Fruit fly (Drosophila melanogaster) whole organism, embryonic: ENCODE results near the gene CG17029.
A peak's percentile ranks its signal among the peaks of the same experiment; 100 is the strongest.

ENCODE experiments used
- BtbVII ChIP-seq: fragments of 200-800 bp; sonication (Bioruptor generic); optimal IDR thresholded peaks from 3 replicates; lab custom pipeline; 2017; ENCODE audit warnings: missing biosample characterization, mild to moderate bottlenecking, missing genetic modification characterization
- CG10209 ChIP-seq: fragments of 200-800 bp; sonication (Bioruptor generic); optimal IDR thresholded peaks from 3 replicates; lab custom pipeline; 2017; ENCODE audit warnings: missing biosample characterization, mild to moderate bottlenecking, missing genetic modification characterization, missing genetic modification reagents
- CG10267 ChIP-seq: fragments of 200-800 bp; sonication (Bioruptor generic); optimal IDR thresholded peaks from 2 replicates; lab custom pipeline; 2018; ENCODE audit warnings: missing biosample characterization, mild to moderate bottlenecking, missing genetic modification characterization, moderate library complexity
- CG10543 ChIP-seq: fragments of 200-800 bp; sonication (Bioruptor generic); optimal IDR thresholded peaks from 3 replicates; lab custom pipeline; 2017; ENCODE audit warnings: missing biosample characterization, mild to moderate bottlenecking, missing genetic modification characterization, moderate library complexity
- CG10959 ChIP-seq: fragments of 200-800 bp; sonication (Bioruptor generic); IDR thresholded peaks from 2 replicates; pipeline ENCODE4 v1.3.6; 2022; ENCODE audit warnings: missing biosample characterization, missing genetic modification characterization
- CG12236 ChIP-seq: fragments of 200-800 bp; sonication (Bioruptor generic); optimal IDR thresholded peaks from 2 replicates; lab custom pipeline; 2016; ENCODE audit warnings: missing biosample characterization, missing genetic modification characterization
- CG12769 ChIP-seq: fragments of 200-800 bp; sonication (Bioruptor generic); optimal IDR thresholded peaks from 2 replicates; lab custom pipeline; 2019; ENCODE audit warnings: missing biosample characterization, mild to moderate bottlenecking, missing genetic modification characterization, moderate library complexity
- CG13296 ChIP-seq: fragments of 200-800 bp; sonication (Bioruptor generic); optimal IDR thresholded peaks from 3 replicates; lab custom pipeline; 2018; ENCODE audit warnings: missing biosample characterization, mild to moderate bottlenecking, missing genetic modification characterization
- CG17186 ChIP-seq: fragments of 200-800 bp; sonication (Bioruptor generic); optimal IDR thresholded peaks from 3 replicates; lab custom pipeline; 2017; ENCODE audit warnings: missing biosample characterization, missing genetic modification reagents, missing genetic modification characterization
- CG17361 ChIP-seq: fragments of 200-800 bp; sonication (Bioruptor generic); IDR thresholded peaks from 3 replicates; pipeline ENCODE4 v1.3.6; 2022; ENCODE audit warnings: missing biosample characterization, missing genetic modification characterization
- CG17829 ChIP-seq: fragments of 200-800 bp; optimal IDR thresholded peaks from 2 replicates; lab custom pipeline; 2019; ENCODE audit warnings: missing biosample characterization, mild to moderate bottlenecking, missing genetic modification characterization, moderate library complexity
- CG18262 ChIP-seq: fragments of 200-800 bp; optimal IDR thresholded peaks from 3 replicates; lab custom pipeline; 2019; ENCODE audit warnings: missing biosample characterization, mild to moderate bottlenecking, missing genetic modification characterization, moderate library complexity
- CG18599 ChIP-seq: fragments of 200-800 bp; sonication (Bioruptor generic); optimal IDR thresholded peaks from 3 replicates; lab custom pipeline; 2017; ENCODE audit warnings: missing biosample characterization, missing genetic modification characterization, mild to moderate bottlenecking, moderate library complexity, missing genetic modification reagents
- CG31441 ChIP-seq: fragments of 200-800 bp; sonication (Bioruptor generic); IDR thresholded peaks from 2 replicates; pipeline ENCODE4 v1.3.6; 2022; ENCODE audit warnings: missing biosample characterization, missing genetic modification characterization
- CG34224 ChIP-seq: fragments of 200-800 bp; sonication (Bioruptor generic); IDR thresholded peaks from 3 replicates; pipeline ENCODE4 v1.3.6; 2022; ENCODE audit warnings: missing biosample characterization, missing genetic modification characterization; ENCODE audit not compliant: partially characterized antibody
- CG3847 ChIP-seq: fragments of 200-800 bp; sonication (Bioruptor generic); IDR thresholded peaks from 2 replicates; pipeline ENCODE4 v1.3.6; 2022; ENCODE audit warnings: missing biosample characterization, missing genetic modification characterization
- CG3995 ChIP-seq: fragments of 200-800 bp; sonication (Bioruptor generic); optimal IDR thresholded peaks from 3 replicates; lab custom pipeline; 2016; ENCODE audit warnings: missing biosample characterization, missing genetic modification characterization
- CG4424 ChIP-seq: fragments of 200-800 bp; sonication (Bioruptor generic); optimal IDR thresholded peaks from 3 replicates; lab custom pipeline; 2016; ENCODE audit warnings: missing biosample characterization, missing genetic modification characterization
- CG6175 ChIP-seq: fragments of 200-800 bp; sonication (Bioruptor generic); IDR thresholded peaks from 3 replicates; pipeline ENCODE4 v1.3.6; 2022; ENCODE audit warnings: missing biosample characterization, missing genetic modification characterization
- CG6854 ChIP-seq: fragments of 200-800 bp; sonication (Bioruptor generic); optimal IDR thresholded peaks from 3 replicates; lab custom pipeline; 2017; ENCODE audit warnings: missing biosample characterization, mild to moderate bottlenecking, missing genetic modification characterization
- CG8388 ChIP-seq: fragments of 200-800 bp; sonication (Bioruptor generic); optimal IDR thresholded peaks from 2 replicates; lab custom pipeline; 2019; ENCODE audit warnings: missing biosample characterization, mild to moderate bottlenecking, missing genetic modification characterization, moderate library complexity
- CG9609 ChIP-seq: fragments of 200-800 bp; sonication (Bioruptor generic); optimal IDR thresholded peaks from 3 replicates; lab custom pipeline; 2016; ENCODE audit warnings: missing biosample characterization, missing genetic modification characterization
- Doc3 ChIP-seq: fragments of 200-800 bp; sonication (Bioruptor generic); IDR thresholded peaks from 3 replicates; pipeline ENCODE4 v1.3.6; 2022; ENCODE audit warnings: missing biosample characterization, missing genetic modification characterization; ENCODE audit not compliant: partially characterized antibody
- Dref ChIP-seq: fragments of 200-800 bp; sonication (Bioruptor generic); IDR thresholded peaks from 2 replicates; pipeline ENCODE4 v1.3.6; 2022; ENCODE audit warnings: missing biosample characterization, missing genetic modification characterization
- H15 ChIP-seq: fragments of 200-800 bp; sonication (Bioruptor generic); IDR thresholded peaks from 3 replicates; pipeline ENCODE4 v1.3.6; 2022; ENCODE audit warnings: missing biosample characterization, missing genetic modification characterization
- HLHmδ ChIP-seq: fragments of 200-800 bp; sonication (Bioruptor generic); optimal IDR thresholded peaks from 2 replicates; lab custom pipeline; 2018; ENCODE audit warnings: missing biosample characterization, mild to moderate bottlenecking, missing genetic modification characterization, moderate library complexity
- Hand ChIP-seq: fragments of 200-800 bp; sonication (Bioruptor generic); optimal IDR thresholded peaks from 2 replicates; lab custom pipeline; 2017; ENCODE audit warnings: mild to moderate bottlenecking, missing biosample characterization, missing genetic modification reagents, missing genetic modification characterization
- Ravus ChIP-seq: fragments of 200-800 bp; sonication (Bioruptor generic); IDR thresholded peaks from 2 replicates; pipeline ENCODE4 v1.3.6; 2022; ENCODE audit warnings: missing biosample characterization, missing genetic modification characterization
- Side ChIP-seq: fragments of 200-800 bp; sonication (Bioruptor generic); optimal IDR thresholded peaks from 2 replicates; lab custom pipeline; 2016; ENCODE audit warnings: missing biosample characterization, missing genetic modification characterization
- Stat92E ChIP-seq, 3 experiments: fragments of >200 bp in 2 of 3; fragments of 200-800 bp in 1 of 3; sonication (Bioruptor generic) in 1 of 3; optimal IDR thresholded peaks; 2 replicates each; lab custom pipeline; 2017 to 2019; ENCODE audit warnings: missing biosample characterization in 3 of 3, missing genetic modification characterization in 3 of 3, mild to moderate bottlenecking in 1 of 3, moderate library complexity in 1 of 3
- Taf1 ChIP-seq: fragments of 200-800 bp; sonication (Bioruptor generic); IDR thresholded peaks from 2 replicates; pipeline ENCODE4 v1.3.6; 2022; ENCODE audit warnings: missing biosample characterization, missing genetic modification characterization
- ap ChIP-seq: fragments of 200-800 bp; sonication (Bioruptor generic); IDR thresholded peaks from 2 replicates; pipeline ENCODE4 v1.3.6; 2022; ENCODE audit warnings: missing biosample characterization, missing genetic modification characterization
- bab2 ChIP-seq: fragments of 200-800 bp; sonication (Bioruptor generic); optimal IDR thresholded peaks from 2 replicates; lab custom pipeline; 2016; ENCODE audit warnings: missing biosample characterization, missing genetic modification characterization
- chif ChIP-seq, 2 experiments: fragments of 200-800 bp; sonication (Bioruptor generic); optimal IDR thresholded peaks; 3 replicates each; lab custom pipeline; 2016; ENCODE audit warnings: missing biosample characterization in 2 of 2, missing genetic modification characterization in 2 of 2
- cwo ChIP-seq: fragments of 200-800 bp; sonication (Bioruptor generic); optimal IDR thresholded peaks from 3 replicates; lab custom pipeline; 2017; ENCODE audit warnings: missing biosample characterization, missing genetic modification characterization, mild to moderate bottlenecking, moderate library complexity, missing genetic modification reagents
- fd3F ChIP-seq: fragments of 200-800 bp; sonication (Bioruptor generic); optimal IDR thresholded peaks from 2 replicates; lab custom pipeline; 2018; ENCODE audit warnings: missing biosample characterization, mild to moderate bottlenecking, missing genetic modification characterization, moderate library complexity
- hbn ChIP-seq: fragments of 200-800 bp; sonication (Bioruptor generic); IDR thresholded peaks from 2 replicates; pipeline ENCODE4 v1.3.6; 2022; ENCODE audit warnings: missing biosample characterization, missing genetic modification characterization; ENCODE audit not compliant: partially characterized antibody
- nom ChIP-seq: fragments of 200-800 bp; sonication (Bioruptor generic); optimal IDR thresholded peaks from 2 replicates; lab custom pipeline; 2017; ENCODE audit warnings: missing biosample characterization, missing genetic modification characterization, mild to moderate bottlenecking, moderate library complexity, missing genetic modification reagents
- otp ChIP-seq: fragments of 200-800 bp; sonication (Bioruptor generic); IDR thresholded peaks from 3 replicates; pipeline ENCODE4, ENCODE4 v1.3.6; 2022; ENCODE audit warnings: missing biosample characterization, missing genetic modification characterization
- peb ChIP-seq: fragments of 200-800 bp; sonication (Bioruptor generic); IDR thresholded peaks from 2 replicates; pipeline ENCODE4 v1.3.6; 2022; ENCODE audit warnings: missing biosample characterization, missing genetic modification characterization
- pros ChIP-seq: fragments of 200-800 bp; sonication (Bioruptor generic); optimal IDR thresholded peaks from 3 replicates; lab custom pipeline; 2019; ENCODE audit warnings: missing biosample characterization, mild to moderate bottlenecking, missing genetic modification characterization, moderate library complexity
- schlank ChIP-seq: fragments of 200-800 bp; sonication (Bioruptor generic); optimal IDR thresholded peaks from 2 replicates; lab custom pipeline; 2018; ENCODE audit warnings: missing biosample characterization, mild to moderate bottlenecking, missing genetic modification characterization
- so ChIP-seq: fragments of 200-800 bp; sonication (Bioruptor generic); IDR thresholded peaks from 3 replicates; pipeline ENCODE4 v1.3.6; 2022; ENCODE audit warnings: missing biosample characterization, missing genetic modification characterization
- sob ChIP-seq: fragments of 200-800 bp; sonication (Bioruptor generic); IDR thresholded peaks from 2 replicates; pipeline ENCODE4 v1.3.6; 2022; ENCODE audit warnings: missing biosample characterization, missing genetic modification characterization
- ssp ChIP-seq: fragments of 200-800 bp; sonication (Bioruptor generic); IDR thresholded peaks from 2 replicates; pipeline ENCODE4 v1.3.6; 2022; ENCODE audit warnings: missing biosample characterization, missing genetic modification characterization
- tio ChIP-seq: fragments of 200-800 bp; sonication (Bioruptor generic); optimal IDR thresholded peaks from 2 replicates; lab custom pipeline; 2017; ENCODE audit warnings: missing biosample characterization, missing genetic modification characterization, inconsistent platforms

CG17029 gene

dm6 chr3L:15958612-15959315 lies 17.9 kb upstream of the CG17029 start, which contains the start of gene CG17032 (continued):
- TF ChIP-seq chif (GFP tag; optimal IDR thresholded peaks at IDR 0.05; lab: Kevin White, UChicago) (no peak), BtbVII (GFP tag; lab: Kevin White, UChicago) (peak; percentile 34), cwo (peak; percentile 53), bab2 (GFP tag; lab: Kevin White, UChicago) (no peak), so (0 out of 3 replicates have a peak, but pooled peaks have one; percentile 6), HLHmδ (GFP tag; lab: Kevin White, UChicago) (peak; percentile 15), Stat92E (GFP tag; optimal IDR thresholded peaks at IDR 0.05; lab: Kevin White, UChicago) (no peak), CG3847 (GFP tag; lab: Robert Waterston, UW) (no peak), otp (GFP tag; lab: Robert Waterston, UW) (peak; percentile 63; the same call in 2 of the 3 replicates), CG10267 (tag; lab: Kevin White, UChicago) (no peak), CG10543 (GFP tag; lab: Kevin White, UChicago) (peak; percentile 82), CG17361 (GFP tag; lab: Robert Waterston, UW) (no peak), CG12236 (GFP tag; lab: Kevin White, UChicago) (no peak), CG18599 (no peak), CG12769 (tag; lab: Kevin White, UChicago) (peak; percentile 96), hbn (GFP tag; lab: Robert Waterston, UW) (no peak), CG6175 (peak; percentile 51; the same call in 1 of the 3 replicates), ssp (GFP tag; lab: Robert Waterston, UW) (no peak), CG6854 (GFP tag; lab: Kevin White, UChicago) (no peak), CG31441 (GFP tag; lab: Robert Waterston, UW) (no peak), nom (GFP tag; lab: Kevin White, UChicago) (peak; percentile 39), CG34224 (GFP tag; lab: Robert Waterston, UW) (no peak), peb (GFP tag; lab: Robert Waterston, UW) (no peak), H15 (GFP tag; lab: Robert Waterston, UW) (no peak)
- TF ChIP-seq, all 482 proteins: peak for 46

- TF ChIP-seq schlank (tag; lab: Kevin White, UChicago) (no peak), pros (GFP tag; lab: Kevin White, UChicago) (no peak), CG10209 (GFP tag; lab: Kevin White, UChicago) (no peak), CG17186 (GFP tag; lab: Kevin White, UChicago) (peak; percentile 81), CG4424 (GFP tag; lab: Kevin White, UChicago) (no peak), CG17829 (peak; percentile 76), Ravus (GFP tag; lab: Robert Waterston, UW) (no peak), sob (GFP tag; lab: Robert Waterston, UW) (no peak), CG8388 (GFP tag; lab: Kevin White, UChicago) (no peak), Doc3 (no peak), tio (GFP tag; lab: Kevin White, UChicago) (no peak), Hand (GFP tag; lab: Kevin White, UChicago) (no peak), bab2 (GFP tag; lab: Kevin White, UChicago) (peak; percentile 36), Dref (GFP tag; lab: Robert Waterston, UW) (peak; percentile 79), CG13296 (GFP tag; lab: Kevin White, UChicago) (no peak), CG10959 (GFP tag; lab: Robert Waterston, UW) (no peak), Taf1 (GFP tag; lab: Robert Waterston, UW) (no peak), CG18262 (no peak), CG3995 (GFP tag; lab: Kevin White, UChicago) (no peak), Side (GFP tag; lab: Kevin White, UChicago) (no peak), CG9609 (GFP tag; lab: Kevin White, UChicago) (no peak), fd3F (no peak), ap (GFP tag; lab: Robert Waterston, UW) (peak; percentile 5; the same call in 1 of the 2 replicates)
These were observed 8.8 kb upstream of the CG17029 start, which contains the start of the genes Brr2 and CG10516 for dm6 chr3L:15967588-15968500. Gene Brr2 (minus strand): TSS chr3L:15967872. Gene CG10516 (plus strand): TSS chr3L:15968204.
